Worm (Caenorhabditis elegans) whole organism, L3 larva: ENCODE results near the gene lrx-1.

Experiments used
- R02D3.7 ChIP-seq: fragments of 150-350 bp; optimal IDR thresholded peaks from 2 replicates; lab custom pipeline; 2014; ENCODE audit warnings: missing biosample characterization, missing genetic modification characterization
- ZK546.5 ChIP-seq: sonication (generic microtip); optimal IDR thresholded peaks from 2 replicates; lab custom pipeline; 2017; ENCODE audit warnings: missing biosample characterization, missing genetic modification characterization
- aly-2 ChIP-seq: fragments of 150-350 bp; optimal IDR thresholded peaks from 2 replicates; lab custom pipeline; 2014; ENCODE audit warnings: missing biosample characterization, missing genetic modification characterization
- ama-1 ChIP-seq: fragments of 150-350 bp; optimal IDR thresholded peaks from 2 replicates; lab custom pipeline; 2018
- ceh-16 ChIP-seq: sonication (generic microtip); optimal IDR thresholded peaks from 2 replicates; lab custom pipeline; 2017; ENCODE audit warnings: missing biosample characterization, missing genetic modification characterization
- ceh-28 ChIP-seq: fragments of 150-350 bp; optimal IDR thresholded peaks from 2 replicates; lab custom pipeline; 2014; ENCODE audit warnings: missing biosample characterization, missing genetic modification reagents, missing genetic modification characterization
- ceh-82 ChIP-seq: fragments of 150-350 bp; optimal IDR thresholded peaks from 2 replicates; lab custom pipeline; 2014; ENCODE audit warnings: missing biosample characterization, missing genetic modification characterization
- ceh-9 ChIP-seq: sonication (generic microtip); optimal IDR thresholded peaks from 2 replicates; lab custom pipeline; 2018; ENCODE audit warnings: missing biosample characterization, missing genetic modification characterization
- daf-12 ChIP-seq: fragments of 150-350 bp; optimal IDR thresholded peaks from 2 replicates; lab custom pipeline; 2014; ENCODE audit warnings: missing biosample characterization, missing genetic modification reagents, missing genetic modification characterization
- egl-27 ChIP-seq: sonication (generic microtip); optimal IDR thresholded peaks from 4 replicates; lab custom pipeline; 2017; ENCODE audit warnings: missing biosample characterization, missing genetic modification reagents, missing genetic modification characterization
- egl-5 ChIP-seq: fragments of 150-350 bp; optimal IDR thresholded peaks from 2 replicates; lab custom pipeline; 2017; ENCODE audit warnings: missing biosample characterization, missing genetic modification reagents, missing genetic modification characterization, inconsistent platforms
- elt-1 ChIP-seq: fragments of 150-350 bp; optimal IDR thresholded peaks from 2 replicates; lab custom pipeline; 2014; ENCODE audit warnings: missing biosample characterization, missing genetic modification characterization
- elt-2 ChIP-seq: sonication (generic microtip); optimal IDR thresholded peaks from 2 replicates; lab custom pipeline; 2016; ENCODE audit warnings: missing genetic modification reagents, mild to moderate bottlenecking, missing genetic modification characterization, missing compliant biosample characterization
- elt-3 ChIP-seq, 3 experiments: fragments of 150-350 bp in 1 of 3; sonication (generic microtip) in 2 of 3; optimal IDR thresholded peaks; 2 replicates in 2 of 3; 4 replicates in 1 of 3; lab custom pipeline; 2014 to 2017; ENCODE audit warnings: missing biosample characterization in 3 of 3, missing genetic modification characterization in 3 of 3
- eor-1 ChIP-seq, 2 experiments: fragments of 150-350 bp; optimal IDR thresholded peaks; 2 replicates each; lab custom pipeline; 2014 to 2018; ENCODE audit warnings: missing biosample characterization in 2 of 2, missing genetic modification characterization in 2 of 2
- fkh-10 ChIP-seq: sonication (generic microtip); optimal IDR thresholded peaks from 2 replicates; lab custom pipeline; 2017; ENCODE audit warnings: missing biosample characterization, missing genetic modification reagents, missing genetic modification characterization
- fkh-2 ChIP-seq: fragments of 150-350 bp; optimal IDR thresholded peaks from 2 replicates; lab custom pipeline; 2014; ENCODE audit warnings: missing biosample characterization, missing genetic modification reagents, missing genetic modification characterization
- fos-1 ChIP-seq: fragments of 150-350 bp; optimal IDR thresholded peaks from 2 replicates; lab custom pipeline; 2014; ENCODE audit warnings: missing biosample characterization, missing genetic modification characterization
- hmg-11 ChIP-seq: sonication (generic microtip); optimal IDR thresholded peaks from 2 replicates; lab custom pipeline; 2016; ENCODE audit warnings: missing genetic modification characterization, missing compliant biosample characterization
- jun-1 ChIP-seq: fragments of 150-350 bp; optimal IDR thresholded peaks from 2 replicates; lab custom pipeline; 2014; ENCODE audit warnings: missing biosample characterization, missing genetic modification reagents, missing genetic modification characterization
- lin-15B ChIP-seq: fragments of 150-350 bp; optimal IDR thresholded peaks from 2 replicates; lab custom pipeline; 2014; ENCODE audit warnings: missing biosample characterization, missing genetic modification characterization
- lin-39 ChIP-seq: fragments of 150-350 bp; optimal IDR thresholded peaks from 2 replicates; lab custom pipeline; 2018; ENCODE audit warnings: missing biosample characterization, missing genetic modification reagents, missing genetic modification characterization
- lsy-12 ChIP-seq: sonication (generic microtip); optimal IDR thresholded peaks from 2 replicates; lab custom pipeline; 2016; ENCODE audit warnings: mild to moderate bottlenecking, missing genetic modification characterization, missing compliant biosample characterization
- mdl-1 ChIP-seq: fragments of 150-350 bp; optimal IDR thresholded peaks from 2 replicates; lab custom pipeline; 2014; ENCODE audit warnings: missing biosample characterization, missing genetic modification characterization
- mml-1 ChIP-seq: fragments of 150-350 bp; sonication (generic microtip); optimal IDR thresholded peaks from 3 replicates; lab custom pipeline; 2014; ENCODE audit warnings: missing biosample characterization, missing genetic modification characterization
- nfya-1 ChIP-seq: sonication (generic microtip); optimal IDR thresholded peaks from 2 replicates; lab custom pipeline; 2017; ENCODE audit warnings: missing genetic modification characterization, mild to moderate bottlenecking, missing compliant biosample characterization, antibody characterized with exemption, moderate library complexity; ENCODE audit not compliant: insufficient read depth
- nhr-11 ChIP-seq: fragments of 150-350 bp; optimal IDR thresholded peaks from 2 replicates; lab custom pipeline; 2014; ENCODE audit warnings: missing biosample characterization, missing genetic modification characterization
- nhr-12 ChIP-seq: fragments of 150-350 bp; optimal IDR thresholded peaks from 2 replicates; lab custom pipeline; 2014; ENCODE audit warnings: missing biosample characterization, missing genetic modification characterization
- nhr-23 ChIP-seq: fragments of 150-350 bp; optimal IDR thresholded peaks from 2 replicates; lab custom pipeline; 2014; ENCODE audit warnings: missing biosample characterization, missing genetic modification reagents, missing genetic modification characterization
- nhr-237 ChIP-seq: fragments of 150-350 bp; optimal IDR thresholded peaks from 2 replicates; lab custom pipeline; 2014; ENCODE audit warnings: missing biosample characterization, missing genetic modification characterization
- nhr-25 ChIP-seq: sonication (generic microtip); optimal IDR thresholded peaks from 2 replicates; lab custom pipeline; 2017; ENCODE audit warnings: missing biosample characterization, missing genetic modification characterization
- nhr-28 ChIP-seq: fragments of 150-350 bp; optimal IDR thresholded peaks from 2 replicates; lab custom pipeline; 2014; ENCODE audit warnings: missing biosample characterization, missing genetic modification characterization
- nhr-43 ChIP-seq: sonication (generic microtip); optimal IDR thresholded peaks from 2 replicates; lab custom pipeline; 2016; ENCODE audit warnings: mild to moderate bottlenecking, missing genetic modification characterization, missing compliant biosample characterization; ENCODE audit not compliant: poor library complexity, severe bottlenecking
- nhr-67 ChIP-seq: fragments of 150-350 bp; optimal IDR thresholded peaks from 2 replicates; lab custom pipeline; 2014; ENCODE audit warnings: missing biosample characterization, missing genetic modification characterization
- nhr-76 ChIP-seq: fragments of 150-350 bp; sonication (generic microtip); optimal IDR thresholded peaks from 5 replicates; lab custom pipeline; 2014; ENCODE audit warnings: missing biosample characterization, missing genetic modification characterization
- nhr-77 ChIP-seq: fragments of 150-350 bp; optimal IDR thresholded peaks from 2 replicates; lab custom pipeline; 2014; ENCODE audit warnings: missing biosample characterization, missing genetic modification characterization
- pha-4 ChIP-seq: fragments of 150-350 bp; optimal IDR thresholded peaks from 2 replicates; lab custom pipeline; 2014; ENCODE audit warnings: missing biosample characterization, missing genetic modification reagents, missing genetic modification characterization
- pqm-1 ChIP-seq: fragments of 150-350 bp; optimal IDR thresholded peaks from 2 replicates; lab custom pipeline; 2017; ENCODE audit warnings: missing biosample characterization, missing genetic modification characterization, inconsistent platforms
- sea-2 ChIP-seq: fragments of 150-350 bp; sonication (generic microtip); optimal IDR thresholded peaks from 4 replicates; lab custom pipeline; 2014; ENCODE audit warnings: missing biosample characterization, missing genetic modification reagents, missing genetic modification characterization
- skn-1 ChIP-seq: fragments of 150-350 bp; optimal IDR thresholded peaks from 2 replicates; lab custom pipeline; 2014; ENCODE audit warnings: missing biosample characterization, missing genetic modification characterization
- snpc-4 ChIP-seq: fragments of 150-350 bp; optimal IDR thresholded peaks from 2 replicates; lab custom pipeline; 2014; ENCODE audit warnings: missing biosample characterization, missing genetic modification characterization
- tbx-2 ChIP-seq: sonication (generic microtip); optimal IDR thresholded peaks from 2 replicates; lab custom pipeline; 2016; ENCODE audit warnings: mild to moderate bottlenecking, missing genetic modification characterization, missing compliant biosample characterization
- unc-39 ChIP-seq: sonication (generic microtip); optimal IDR thresholded peaks from 4 replicates; lab custom pipeline; 2017; ENCODE audit warnings: missing biosample characterization, missing genetic modification characterization
- unc-62 ChIP-seq: fragments of 150-350 bp; sonication (generic microtip); optimal IDR thresholded peaks from 4 replicates; lab custom pipeline; 2014; ENCODE audit warnings: missing biosample characterization, missing genetic modification reagents, missing genetic modification characterization
- zag-1 ChIP-seq: fragments of 150-350 bp; optimal IDR thresholded peaks from 2 replicates; lab custom pipeline; 2014; ENCODE audit warnings: missing biosample characterization, missing genetic modification characterization
- ztf-11 ChIP-seq: fragments of 150-350 bp; optimal IDR thresholded peaks from 2 replicates; lab custom pipeline; 2014; ENCODE audit warnings: missing biosample characterization, missing genetic modification characterization
- ztf-4 ChIP-seq: fragments of 150-350 bp; optimal IDR thresholded peaks from 2 replicates; lab custom pipeline; 2014; ENCODE audit warnings: missing biosample characterization, missing genetic modification characterization

Gene lrx-1

ce11 chrV:12301985-12302591, 49.7 kb downstream of the lrx-1 start, which contains the start of the genes frm-7 and F55C5.17:
Gene frm-7 (plus strand): TSS chrV:12302484.
Gene F55C5.17 (plus strand): TSS chrV:12302541.
- TF ChIP-seq pha-4 (tag; lab: Kevin White, UChicago) (peak; percentile 12), pqm-1 (peak; percentile 63), nhr-67 (no peak), elt-2 (tag; lab: Kevin White, UChicago) (peak; percentile 90), eor-1 (tag; optimal IDR thresholded peaks at IDR 0.05; lab: Kevin White, UChicago) (no peak)

ce11 chrV:12303453-12304077, 51.2 kb downstream of the lrx-1 start:
- TF ChIP-seq lin-15B (tag; lab: Kevin White, UChicago) (peak; percentile 35), skn-1 (peak; percentile 80), ceh-16 (tag; lab: Kevin White, UChicago) (peak; percentile 37), nhr-25 (tag; lab: Kevin White, UChicago) (peak; percentile 70), ztf-4 (tag; lab: Kevin White, UChicago) (peak; percentile 71), nfya-1 (peak; percentile 70), ztf-11 (peak; percentile 42), unc-39 (tag; lab: Kevin White, UChicago) (no peak), ZK546.5 (tag; lab: Kevin White, UChicago) (peak; percentile 7), aly-2 (tag; lab: Kevin White, UChicago) (peak; percentile 82), daf-12 (no peak), elt-1 (tag; lab: Kevin White, UChicago) (peak; percentile 16), nhr-28 (tag; lab: Kevin White, UChicago) (peak; percentile 56), eor-1 (tag; optimal IDR thresholded peaks at IDR 0.05; lab: Kevin White, UChicago) (no peak), pqm-1 (peak; percentile 19), fkh-10 (peak; percentile 45), ceh-82 (tag; lab: Kevin White, UChicago) (peak; percentile 94), mdl-1 (tag; lab: Kevin White, UChicago) (no peak), lsy-12 (tag; lab: Kevin White, UChicago) (peak; percentile 94), lin-39 (tag; lab: Kevin White, UChicago) (peak; percentile 89), ceh-28 (tag; lab: Kevin White, UChicago) (peak; percentile 46), nhr-43 (tag; lab: Kevin White, UChicago) (peak; percentile 97), nhr-12 (tag; lab: Kevin White, UChicago) (peak; percentile 4), nhr-77 (peak; percentile 75), unc-62 (peak; percentile 13), ceh-9 (tag; lab: Kevin White, UChicago) (no peak), elt-3 (tag; optimal IDR thresholded peaks at IDR 0.05; lab: Kevin White, UChicago) (peak in 2 of 3 experiments; percentile 28 to 77), hmg-11 (tag; lab: Kevin White, UChicago) (peak; percentile 100), nhr-23 (tag; lab: Kevin White, UChicago) (peak; percentile 70), egl-5 (tag; lab: Kevin White, UChicago) (peak; percentile 58), zag-1 (tag; lab: Kevin White, UChicago) (peak; percentile 67), jun-1 (tag; lab: Kevin White, UChicago) (peak; percentile 66), ama-1 (lab: Kevin White, UChicago) (peak; percentile 88), elt-2 (tag; lab: Kevin White, UChicago) (peak; percentile 63), egl-27 (tag; lab: Kevin White, UChicago) (peak; percentile 1), pha-4 (tag; lab: Kevin White, UChicago) (peak; percentile 75), mml-1 (tag; lab: Kevin White, UChicago) (peak; percentile 5), fkh-2 (tag; lab: Kevin White, UChicago) (no peak), nhr-76 (tag; lab: Kevin White, UChicago) (peak; percentile 79), nhr-237 (tag; lab: Kevin White, UChicago) (no peak), sea-2 (GFP tag; lab: Kevin White, UChicago) (peak; percentile 5), tbx-2 (peak; percentile 95), snpc-4 (tag; lab: Kevin White, UChicago) (no peak), R02D3.7 (tag; lab: Kevin White, UChicago) (peak; percentile 69), fos-1 (tag; lab: Kevin White, UChicago) (no peak), nhr-67 (peak; percentile 6), nhr-11 (peak; percentile 26)
- TF ChIP-seq, all 47 proteins: peak for 38
